Fruit fly (Drosophila melanogaster) whole organism, embryonic: ENCODE measurements around the gene CG9503.

Source experiments
- Ada2b ChIP-seq: fragments of 200-800 bp; sonication (Bioruptor generic); IDR thresholded peaks from 2 replicates; pipeline ENCODE4 v1.3.6; 2022; ENCODE audit warnings: missing biosample characterization, missing genetic modification characterization
- Aef1 ChIP-seq: fragments of 200-800 bp; sonication (Bioruptor generic); IDR thresholded peaks from 3 replicates; pipeline ENCODE4 v1.3.6; 2022; ENCODE audit warnings: missing biosample characterization, missing genetic modification characterization
- CG12769 ChIP-seq: fragments of 200-800 bp; sonication (Bioruptor generic); optimal IDR thresholded peaks from 2 replicates; lab custom pipeline; 2019; ENCODE audit warnings: missing biosample characterization, mild to moderate bottlenecking, missing genetic modification characterization, moderate library complexity
- CG14710 ChIP-seq: fragments of 200-800 bp; sonication (Bioruptor generic); optimal IDR thresholded peaks from 3 replicates; lab custom pipeline; 2019; ENCODE audit warnings: missing biosample characterization, mild to moderate bottlenecking, missing genetic modification characterization, moderate library complexity
- CG15479 ChIP-seq: fragments of 200-800 bp; sonication (Bioruptor generic); optimal IDR thresholded peaks from 3 replicates; lab custom pipeline; 2019; ENCODE audit warnings: missing biosample characterization, mild to moderate bottlenecking, missing genetic modification characterization, moderate library complexity
- CG16863 ChIP-seq: fragments of 200-800 bp; sonication (Bioruptor generic); optimal IDR thresholded peaks from 3 replicates; lab custom pipeline; 2016; ENCODE audit warnings: missing biosample characterization, missing genetic modification characterization
- CG17829 ChIP-seq: fragments of 200-800 bp; optimal IDR thresholded peaks from 2 replicates; lab custom pipeline; 2019; ENCODE audit warnings: missing biosample characterization, mild to moderate bottlenecking, missing genetic modification characterization, moderate library complexity
- CG33557 ChIP-seq: fragments of 200-800 bp; sonication (Bioruptor generic); optimal IDR thresholded peaks from 2 replicates; lab custom pipeline; 2019; ENCODE audit warnings: missing biosample characterization, mild to moderate bottlenecking, missing genetic modification characterization, moderate library complexity
- CG4282 ChIP-seq: fragments of 200-800 bp; sonication (Bioruptor generic); optimal IDR thresholded peaks from 2 replicates; lab custom pipeline; 2016; ENCODE audit warnings: missing biosample characterization, missing genetic modification characterization
- CG5953 ChIP-seq: fragments of 200-800 bp; sonication (Bioruptor generic); IDR thresholded peaks from 2 replicates; pipeline ENCODE4 v1.3.6; 2022; ENCODE audit warnings: missing biosample characterization, missing genetic modification characterization
- CG8388 ChIP-seq: fragments of 200-800 bp; sonication (Bioruptor generic); optimal IDR thresholded peaks from 2 replicates; lab custom pipeline; 2019; ENCODE audit warnings: missing biosample characterization, mild to moderate bottlenecking, missing genetic modification characterization, moderate library complexity
- CG9437 ChIP-seq: fragments of 200-800 bp; sonication (Bioruptor generic); optimal IDR thresholded peaks from 2 replicates; lab custom pipeline; 2018; ENCODE audit warnings: missing biosample characterization, mild to moderate bottlenecking, missing genetic modification characterization
- Eip74EF ChIP-seq, 2 experiments: fragments of 200-800 bp in 1 of 2; fragments of >200 bp in 1 of 2; sonication (Bioruptor generic) in 1 of 2; optimal IDR thresholded peaks; 2 replicates each; lab custom pipeline; 2017 to 2019; ENCODE audit warnings: missing biosample characterization in 2 of 2, missing genetic modification characterization in 2 of 2, mild to moderate bottlenecking in 1 of 2, moderate library complexity in 1 of 2
- Kr ChIP-seq: fragments of 200-800 bp; sonication (Bioruptor generic); optimal IDR thresholded peaks from 2 replicates; lab custom pipeline; 2017; ENCODE audit warnings: missing biosample characterization, mild to moderate bottlenecking, missing genetic modification characterization
- Med ChIP-seq: fragments of 200-800 bp; sonication (Bioruptor generic); peaks from one replicate; lab custom pipeline; 2016; ENCODE audit warnings: missing biosample characterization, missing genetic modification characterization, mild to moderate bottlenecking, inconsistent platforms, moderate library complexity
- Pdp1 ChIP-seq, 2 experiments: fragments of 200-800 bp; sonication (Bioruptor generic); optimal IDR thresholded peaks; 3 replicates each; lab custom pipeline; 2016; ENCODE audit warnings: missing biosample characterization in 2 of 2, missing genetic modification characterization in 2 of 2, mild to moderate bottlenecking in 1 of 2, moderate library complexity in 1 of 2
- Side ChIP-seq: fragments of 200-800 bp; sonication (Bioruptor generic); optimal IDR thresholded peaks from 2 replicates; lab custom pipeline; 2016; ENCODE audit warnings: missing biosample characterization, missing genetic modification characterization
- amos ChIP-seq: fragments of 200-800 bp; sonication (Bioruptor generic); IDR thresholded peaks from 2 replicates; pipeline ENCODE4 v1.3.6; 2022; ENCODE audit warnings: missing biosample characterization, missing genetic modification characterization; ENCODE audit not compliant: partially characterized antibody
- bowl ChIP-seq: fragments of 200-800 bp; sonication (Bioruptor generic); IDR thresholded peaks from 2 replicates; pipeline ENCODE4 v1.3.6; 2022; ENCODE audit warnings: missing biosample characterization, missing genetic modification characterization
- chinmo ChIP-seq: fragments of 200-800 bp; sonication (Bioruptor generic); IDR thresholded peaks from 4 replicates; pipeline ENCODE4 v1.3.6; 2022; ENCODE audit warnings: missing biosample characterization, missing genetic modification characterization; ENCODE audit not compliant: partially characterized antibody
- ci ChIP-seq: fragments of 200-800 bp; sonication (Bioruptor generic); IDR thresholded peaks from 3 replicates; pipeline ENCODE4 v1.3.6; 2022; ENCODE audit warnings: missing biosample characterization, missing genetic modification characterization
- corto ChIP-seq: fragments of 200-800 bp; sonication (Bioruptor generic); optimal IDR thresholded peaks from 2 replicates; lab custom pipeline; 2016; ENCODE audit warnings: missing biosample characterization, mild to moderate bottlenecking, missing genetic modification characterization, moderate library complexity
- crol ChIP-seq: fragments of 200-800 bp; sonication (Bioruptor generic); IDR thresholded peaks from 2 replicates; pipeline ENCODE4 v1.3.6; 2022; ENCODE audit warnings: missing biosample characterization, missing genetic modification characterization
- dan ChIP-seq: fragments of 200-800 bp; sonication (Bioruptor generic); IDR thresholded peaks from 2 replicates; pipeline ENCODE4 v1.3.6; 2022; ENCODE audit warnings: missing biosample characterization, missing genetic modification characterization
- exex ChIP-seq: fragments of 200-800 bp; sonication (Bioruptor generic); optimal IDR thresholded peaks from 4 replicates; lab custom pipeline; 2018; ENCODE audit warnings: missing biosample characterization, mild to moderate bottlenecking, missing genetic modification characterization, moderate library complexity
- gce ChIP-seq: fragments of 200-800 bp; sonication (Bioruptor generic); IDR thresholded peaks from 3 replicates; pipeline ENCODE4 v1.3.6; 2022; ENCODE audit warnings: missing biosample characterization, missing genetic modification characterization
- grn ChIP-seq: fragments of 200-800 bp; sonication (Bioruptor generic); optimal IDR thresholded peaks from 3 replicates; lab custom pipeline; 2017; ENCODE audit warnings: missing biosample characterization, missing genetic modification characterization
- jing ChIP-seq: fragments of 200-800 bp; sonication (Bioruptor generic); optimal IDR thresholded peaks from 2 replicates; lab custom pipeline; 2018; ENCODE audit warnings: missing biosample characterization, mild to moderate bottlenecking, missing genetic modification characterization
- ken ChIP-seq: fragments of 200-800 bp; sonication (Bioruptor generic); IDR thresholded peaks from 3 replicates; pipeline ENCODE4 v1.3.6; 2022; ENCODE audit warnings: missing biosample characterization, missing genetic modification characterization
- nerfin-1 ChIP-seq: fragments of 200-800 bp; sonication (Bioruptor generic); optimal IDR thresholded peaks from 3 replicates; lab custom pipeline; 2019; ENCODE audit warnings: missing biosample characterization, mild to moderate bottlenecking, missing genetic modification characterization, moderate library complexity
- nerfin-2 ChIP-seq: fragments of 200-800 bp; sonication (Bioruptor generic); IDR thresholded peaks from 2 replicates; pipeline ENCODE4 v1.3.6; 2022; ENCODE audit warnings: missing biosample characterization, missing genetic modification characterization; ENCODE audit not compliant: partially characterized antibody
- run ChIP-seq: fragments of 200-800 bp; sonication (Bioruptor generic); optimal IDR thresholded peaks from 3 replicates; lab custom pipeline; 2018; ENCODE audit warnings: missing biosample characterization, mild to moderate bottlenecking, missing genetic modification characterization
- sc ChIP-seq, 3 experiments: fragments of >200 bp in 2 of 3; fragments of 200-800 bp in 1 of 3; sonication (Bioruptor generic) in 1 of 3; optimal IDR thresholded peaks; 2 replicates in 2 of 3; 3 replicates in 1 of 3; lab custom pipeline; 2017; ENCODE audit warnings: mild to moderate bottlenecking in 1 of 3, missing biosample characterization in 1 of 3, missing genetic modification characterization in 1 of 3, missing genetic modification reagents in 1 of 3
- slbo ChIP-seq: fragments of 200-800 bp; sonication (Bioruptor generic); IDR thresholded peaks from 2 replicates; pipeline ENCODE4 v1.3.6; 2022; ENCODE audit warnings: missing biosample characterization, missing genetic modification characterization
- tup ChIP-seq: fragments of 200-800 bp; sonication (Bioruptor generic); optimal IDR thresholded peaks from 2 replicates; lab custom pipeline; 2016; ENCODE audit warnings: missing biosample characterization, mild to moderate bottlenecking, missing genetic modification characterization, moderate library complexity
- vnd ChIP-seq: fragments of 200-800 bp; sonication (Bioruptor generic); IDR thresholded peaks from 3 replicates; pipeline ENCODE4 v1.3.6; 2022; ENCODE audit warnings: missing biosample characterization, missing genetic modification characterization; ENCODE audit not compliant: partially characterized antibody
- vvl ChIP-seq: fragments of 200-800 bp; sonication (Bioruptor generic); IDR thresholded peaks from 2 replicates; pipeline ENCODE4 v1.3.6; 2022; ENCODE audit warnings: missing biosample characterization, missing genetic modification characterization
- z ChIP-seq: fragments of 200-800 bp; sonication (Bioruptor generic); IDR thresholded peaks from 3 replicates; pipeline ENCODE4 v1.3.6; 2022; ENCODE audit warnings: missing biosample characterization, missing genetic modification characterization

CG9503 gene

DNA sequence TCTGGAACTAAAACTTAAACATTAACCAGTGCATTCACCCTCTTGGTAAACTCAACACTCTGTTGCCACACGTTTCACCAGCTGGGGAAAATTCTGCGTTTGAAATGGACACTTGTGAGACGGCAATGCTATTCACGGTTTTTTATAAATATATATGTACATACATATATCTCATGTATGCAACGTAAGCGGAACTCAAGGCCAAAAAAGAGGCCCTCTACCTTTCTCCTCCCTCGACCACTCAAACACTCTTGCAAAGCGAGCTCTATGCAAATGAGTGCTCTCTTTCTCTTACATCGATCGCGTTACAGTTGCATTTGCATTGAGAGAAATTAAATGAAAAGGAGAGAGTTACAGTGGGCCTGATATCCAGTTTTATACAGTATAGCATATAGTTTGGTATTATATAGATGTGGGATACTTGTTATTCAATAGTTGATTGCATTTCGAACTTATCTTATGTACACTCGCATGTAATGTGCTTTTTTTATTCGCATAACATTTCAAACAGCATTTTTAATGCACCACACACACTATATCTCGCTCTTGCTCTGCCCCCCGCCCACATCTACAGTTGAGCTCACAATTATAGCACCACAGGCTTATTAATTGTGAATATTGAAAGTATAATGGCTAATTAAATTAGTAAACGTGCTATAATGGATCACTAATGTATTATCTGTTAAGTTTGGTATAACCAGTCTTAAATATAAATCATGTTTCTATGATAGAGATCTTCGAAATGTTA, 29.0 kb upstream of the CG9503 start (continued):
- TF ChIP-seq amos (GFP tag; lab: Robert Waterston, UW), result no peak
- peak; percentile 25 for TF ChIP-seq jing
- peak in 1 of 2 experiments; percentile 61 for TF ChIP-seq Eip74EF (GFP tag; optimal IDR thresholded peaks at IDR 0.05; lab: Kevin White, UChicago)
- no peak for TF ChIP-seq sc (optimal IDR thresholded peaks at IDR 0.05; lab: Kevin White, UChicago)
- no peak for TF ChIP-seq sc (GFP tag; optimal IDR thresholded peaks at IDR 0.05; lab: Kevin White, UChicago)
- no peak for TF ChIP-seq corto (GFP tag; lab: Kevin White, UChicago)
- TF ChIP-seq Pdp1 (GFP tag; optimal IDR thresholded peaks at IDR 0.05; lab: Kevin White, UChicago), result peak in 1 of 2 experiments; percentile 69
- TF ChIP-seq bowl (GFP tag; lab: Robert Waterston, UW), result no peak
- peak; percentile 11; the same call in 1 of the 3 replicates for TF ChIP-seq Aef1 (GFP tag; lab: Robert Waterston, UW)
- TF ChIP-seq CG8388 (GFP tag; lab: Kevin White, UChicago), result peak; percentile 77
- TF ChIP-seq CG5953 (GFP tag; lab: Robert Waterston, UW), result peak; percentile 66
- TF ChIP-seq Ada2b (GFP tag; lab: Robert Waterston, UW), result 0 out of 2 replicates have a peak, but pooled peaks have one; percentile 7
- peak; percentile 11 for TF ChIP-seq nerfin-1
- TF ChIP-seq CG16863 (GFP tag; lab: Kevin White, UChicago), result peak; percentile 33
- TF ChIP-seq Side, result no peak
- no peak for TF ChIP-seq CG33557
- no peak for TF ChIP-seq nerfin-2 (GFP tag; lab: Robert Waterston, UW)
- TF ChIP-seq run (tag; lab: Kevin White, UChicago), result peak; percentile 39
- TF ChIP-seq CG4282, result no peak
- no peak for TF ChIP-seq tup
- TF ChIP-seq CG17829 (tag; lab: Kevin White, UChicago), result peak; percentile 51
- TF ChIP-seq z, result no peak
- TF ChIP-seq dan (GFP tag; lab: Robert Waterston, UW), result 0 out of 2 replicates have a peak, but pooled peaks have one; percentile 12

- TF ChIP-seq slbo (GFP tag; lab: Robert Waterston, UW) (peak; percentile 15; the same call in 1 of the 2 replicates), vvl (GFP tag; lab: Robert Waterston, UW) (peak; percentile 4; the same call in 1 of the 2 replicates), grn (GFP tag; lab: Kevin White, UChicago) (peak; percentile 85), CG15479 (GFP tag; lab: Kevin White, UChicago) (peak; percentile 26), exex (tag; lab: Kevin White, UChicago) (peak; percentile 23), CG9437 (GFP tag; lab: Kevin White, UChicago) (no peak), ci (GFP tag; lab: Robert Waterston, UW) (peak; percentile 17; the same call in 1 of the 3 replicates), Med (GFP tag; lab: Kevin White, UChicago) (peak; percentile 71), Kr (GFP tag; lab: Kevin White, UChicago) (no peak), CG14710 (tag; lab: Kevin White, UChicago) (no peak), gce (0 out of 3 replicates have a peak, but pooled peaks have one; percentile 44), CG12769 (tag; lab: Kevin White, UChicago) (peak; percentile 42), ken (GFP tag; lab: Robert Waterston, UW) (0 out of 3 replicates have a peak, but pooled peaks have one; percentile 28), chinmo (0 out of 4 replicates have a peak, but pooled peaks have one; percentile 11), vnd (peak; percentile 47; the same call in 1 of the 3 replicates), crol (GFP tag; lab: Robert Waterston, UW) (peak; percentile 62), tup (no peak)
These were observed 28.1 kb upstream of the CG9503 start for dm6 chrX:14951346-14951862.
